Fruit fly (Drosophila melanogaster): ENCODE measurements around the gene CAH2.
A peak's percentile ranks its signal among the peaks of the same experiment; 100 is the strongest.

DNA sequence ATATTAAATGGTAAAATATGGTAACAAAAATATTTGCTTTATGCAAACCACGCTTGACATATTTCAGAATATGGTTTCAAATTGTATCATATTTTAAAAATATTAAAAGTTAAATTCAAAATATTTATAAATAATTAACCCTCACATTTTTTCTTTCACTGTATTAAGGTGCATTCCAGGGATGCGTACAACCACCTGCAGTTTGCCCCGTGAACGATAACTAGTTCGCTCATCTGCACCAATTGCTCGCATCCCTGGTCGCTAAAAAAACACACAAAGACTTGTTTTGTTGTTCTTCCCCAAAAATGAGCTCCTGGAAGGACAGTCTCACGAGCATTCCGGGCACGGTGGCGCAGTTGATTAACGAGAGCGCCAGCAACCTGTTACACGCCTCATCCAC is 45.5 kb upstream of the CAH2 start, which contains the start of gene DEF8:
- peak; percentile 46 for TF ChIP-seq Clk (GFP tag; optimal IDR thresholded peaks at IDR 0.05)
- TF ChIP-seq pad (GFP tag; optimal IDR thresholded peaks at IDR 0.05) = peak; percentile 48
- peak; percentile 69 for TF ChIP-seq CG7045 (GFP tag; optimal IDR thresholded peaks at IDR 0.05)
- TF ChIP-seq CG11617 (GFP tag; optimal IDR thresholded peaks at IDR 0.05) = peak; percentile 84
- TF ChIP-seq cnc (optimal IDR thresholded peaks at IDR 0.05) = no peak
- TF ChIP-seq Crg-1 (GFP tag; optimal IDR thresholded peaks at IDR 0.05) = peak; percentile 36
- TF ChIP-seq CG7101 (tag; optimal IDR thresholded peaks at IDR 0.05) = peak; percentile 77
- peak; percentile 47 for TF ChIP-seq ovo (GFP tag; optimal IDR thresholded peaks at IDR 0.05)
- TF ChIP-seq cic (GFP tag; optimal IDR thresholded peaks at IDR 0.05) = no peak
- peak; percentile 55 for TF ChIP-seq Hr96 (GFP tag; optimal IDR thresholded peaks at IDR 0.05)
- no peak for TF ChIP-seq kay (GFP tag; ENCODE audit: borderline replicate concordance)
- peak; percentile 85 for TF ChIP-seq CG14711 (tag; optimal IDR thresholded peaks at IDR 0.05)
- peak; percentile 49 for TF ChIP-seq tj (GFP tag; optimal IDR thresholded peaks at IDR 0.05)
- peak; percentile 71 for TF ChIP-seq CG1620 (GFP tag; optimal IDR thresholded peaks at IDR 0.05)

Measured in whole organism, adult.